Worm (Caenorhabditis elegans) whole organism, L4 larva: ENCODE data around the gene rig-3.

Source experiments
- R02D3.7 ChIP-seq: fragments of 150-350 bp; sonication (generic microtip); optimal IDR thresholded peaks from 3 replicates; lab custom pipeline; 2014; ENCODE audit warnings: missing biosample characterization, missing genetic modification characterization
- T20F7.1 ChIP-seq: fragments of 200-800 bp; sonication (Bioruptor generic); optimal IDR thresholded peaks from 2 replicates; lab custom pipeline; 2018; ENCODE audit warnings: mild to moderate bottlenecking, missing genetic modification characterization, missing compliant biosample characterization
- Y48G9A.11 ChIP-seq: fragments of 200-800 bp; sonication (Bioruptor generic); IDR thresholded peaks from 2 replicates; pipeline ENCODE4 v1.3.6; 2022; ENCODE audit warnings: missing genetic modification reagents, missing genetic modification characterization, missing compliant biosample characterization
- Y5F2A.4 ChIP-seq: fragments of 200-800 bp; sonication (Bioruptor generic); optimal IDR thresholded peaks from 2 replicates; lab custom pipeline; 2018; ENCODE audit warnings: mild to moderate bottlenecking, missing genetic modification characterization, missing compliant biosample characterization
- ZK546.5 ChIP-seq, 2 experiments: sonication (generic microtip); optimal IDR thresholded peaks; 2 replicates each; lab custom pipeline; 2017; ENCODE audit warnings: missing biosample characterization in 2 of 2, missing genetic modification characterization in 2 of 2
- aha-1 ChIP-seq: fragments of 150-350 bp; peaks from one replicate; lab custom pipeline; 2014; ENCODE audit warnings: missing biosample characterization, missing genetic modification characterization
- ceh-28 ChIP-seq: fragments of 150-350 bp; optimal IDR thresholded peaks from 2 replicates; lab custom pipeline; 2014; ENCODE audit warnings: missing biosample characterization, missing genetic modification reagents, missing genetic modification characterization
- ceh-32 ChIP-seq: sonication (generic microtip); optimal IDR thresholded peaks from 2 replicates; lab custom pipeline; 2016; ENCODE audit warnings: mild to moderate bottlenecking, missing genetic modification characterization, missing compliant biosample characterization; ENCODE audit not compliant: poor library complexity
- ceh-82 ChIP-seq: sonication (generic microtip); optimal IDR thresholded peaks from 2 replicates; lab custom pipeline; 2017; ENCODE audit warnings: missing biosample characterization, missing genetic modification characterization
- ces-1 ChIP-seq: fragments of 150-350 bp; sonication (generic microtip); optimal IDR thresholded peaks from 4 replicates; lab custom pipeline; 2014; ENCODE audit warnings: missing biosample characterization, missing genetic modification reagents, missing genetic modification characterization
- daf-16 ChIP-seq, 3 experiments: sonication (generic microtip); optimal IDR thresholded peaks; 2 replicates each; lab custom pipeline; 2016 to 2017; ENCODE audit warnings: missing genetic modification characterization in 3 of 3, missing genetic modification reagents in 3 of 3, mild to moderate bottlenecking in 2 of 3, missing compliant biosample characterization in 2 of 3, missing biosample characterization in 1 of 3, moderate library complexity in 1 of 3
- dmd-6 ChIP-seq: fragments of 200-800 bp; sonication (Bioruptor generic); IDR thresholded peaks from 2 replicates; pipeline ENCODE4 v1.3.6; 2022; ENCODE audit warnings: missing genetic modification reagents, missing genetic modification characterization, missing compliant biosample characterization
- dmd-8 ChIP-seq: fragments of 200-800 bp; sonication (Bioruptor generic); IDR thresholded peaks from 2 replicates; pipeline ENCODE4 v1.3.6; 2022; ENCODE audit warnings: missing genetic modification characterization, missing compliant biosample characterization
- dmd-9 ChIP-seq: fragments of 200-800 bp; sonication (Bioruptor generic); IDR thresholded peaks from 2 replicates; pipeline ENCODE4 v1.3.6; 2022; ENCODE audit warnings: missing genetic modification reagents, missing genetic modification characterization, missing compliant biosample characterization
- dve-1 ChIP-seq: sonication (generic microtip); optimal IDR thresholded peaks from 2 replicates; lab custom pipeline; 2017; ENCODE audit warnings: antibody characterized with exemption, mild to moderate bottlenecking, missing genetic modification characterization, missing compliant biosample characterization; ENCODE audit not compliant: insufficient read depth
- egl-27 ChIP-seq: sonication (generic microtip); optimal IDR thresholded peaks from 3 replicates; lab custom pipeline; 2017; ENCODE audit warnings: missing biosample characterization, missing genetic modification reagents, missing genetic modification characterization
- fkh-10 ChIP-seq: fragments of 150-350 bp; optimal IDR thresholded peaks from 2 replicates; lab custom pipeline; 2014; ENCODE audit warnings: missing biosample characterization, missing genetic modification reagents, missing genetic modification characterization
- hlh-11 ChIP-seq: fragments of 200-800 bp; sonication (Bioruptor generic); optimal IDR thresholded peaks from 2 replicates; lab custom pipeline; 2018; ENCODE audit warnings: mild to moderate bottlenecking, missing genetic modification characterization, missing compliant biosample characterization
- hlh-30 ChIP-seq: sonication (generic microtip); optimal IDR thresholded peaks from 2 replicates; lab custom pipeline; 2017; ENCODE audit warnings: antibody characterized with exemption, mild to moderate bottlenecking, missing genetic modification characterization, missing compliant biosample characterization; ENCODE audit not compliant: insufficient read depth
- hmg-1.1 ChIP-seq: fragments of 200-800 bp; sonication (Bioruptor generic); IDR thresholded peaks from 2 replicates; pipeline ENCODE4 v1.3.6; 2022; ENCODE audit warnings: missing genetic modification reagents, missing genetic modification characterization, missing compliant biosample characterization
- jun-1 ChIP-seq: fragments of 150-350 bp; optimal IDR thresholded peaks from 2 replicates; lab custom pipeline; 2014; ENCODE audit warnings: missing biosample characterization, missing genetic modification reagents, missing genetic modification characterization
- lin-15B ChIP-seq: fragments of 150-350 bp; sonication (generic microtip); optimal IDR thresholded peaks from 3 replicates; lab custom pipeline; 2014; ENCODE audit warnings: missing biosample characterization, missing genetic modification characterization
- lin-38 ChIP-seq: fragments of 200-800 bp; sonication (Bioruptor generic); IDR thresholded peaks from 2 replicates; pipeline ENCODE4 v1.3.6; 2022; ENCODE audit warnings: missing genetic modification reagents, missing genetic modification characterization, missing compliant biosample characterization
- lsy-2 ChIP-seq, 2 experiments: fragments of 150-350 bp in 1 of 2; sonication (generic microtip) in 1 of 2; optimal IDR thresholded peaks; 2 replicates each; lab custom pipeline; 2014 to 2017; ENCODE audit warnings: missing biosample characterization in 2 of 2, missing genetic modification characterization in 2 of 2
- madf-9 ChIP-seq: fragments of 200-800 bp; sonication (Bioruptor generic); conservative IDR thresholded peaks from 2 replicates; pipeline ENCODE4 v1.3.6; 2022; ENCODE audit warnings: missing genetic modification reagents, missing genetic modification characterization, missing compliant biosample characterization
- mdl-1 ChIP-seq, 2 experiments: fragments of 150-350 bp in 1 of 2; sonication (generic microtip) in 1 of 2; optimal IDR thresholded peaks; 2 replicates each; lab custom pipeline; 2014 to 2017; ENCODE audit warnings: missing biosample characterization in 2 of 2, missing genetic modification characterization in 2 of 2
- mep-1 ChIP-seq: fragments of 150-350 bp; sonication (generic microtip); optimal IDR thresholded peaks from 3 replicates; lab custom pipeline; 2014; ENCODE audit warnings: missing biosample characterization, missing genetic modification characterization
- mes-2 ChIP-seq: sonication (generic microtip); optimal IDR thresholded peaks from 2 replicates; lab custom pipeline; 2016; ENCODE audit warnings: missing genotype, mild to moderate bottlenecking, missing genetic modification characterization, missing compliant biosample characterization; ENCODE audit not compliant: poor library complexity, severe bottlenecking
- mxl-3 ChIP-seq: fragments of 200-800 bp; sonication (Bioruptor generic); optimal IDR thresholded peaks from 2 replicates; lab custom pipeline; 2018; ENCODE audit warnings: mild to moderate bottlenecking, missing genetic modification characterization, missing compliant biosample characterization
- nhr-10 ChIP-seq: fragments of 150-350 bp; optimal IDR thresholded peaks from 2 replicates; lab custom pipeline; 2014; ENCODE audit warnings: missing biosample characterization, missing genetic modification characterization
- nhr-102 ChIP-seq: sonication (generic microtip); optimal IDR thresholded peaks from 2 replicates; lab custom pipeline; 2016; ENCODE audit warnings: mild to moderate bottlenecking, missing genetic modification characterization, moderate library complexity, missing compliant biosample characterization
- nhr-25 ChIP-seq: sonication (generic microtip); optimal IDR thresholded peaks from 2 replicates; lab custom pipeline; 2017; ENCODE audit warnings: missing genetic modification characterization, mild to moderate bottlenecking, missing compliant biosample characterization, antibody characterized with exemption, moderate library complexity, borderline replicate concordance; ENCODE audit not compliant: insufficient read depth
- nhr-28 ChIP-seq: fragments of 150-350 bp; optimal IDR thresholded peaks from 2 replicates; lab custom pipeline; 2014; ENCODE audit warnings: missing biosample characterization, missing genetic modification characterization
- nhr-48 ChIP-seq: sonication (generic microtip); optimal IDR thresholded peaks from 2 replicates; lab custom pipeline; 2016; ENCODE audit warnings: mild to moderate bottlenecking, missing genetic modification characterization, missing compliant biosample characterization
- nhr-77 ChIP-seq: fragments of 150-350 bp; optimal IDR thresholded peaks from 2 replicates; lab custom pipeline; 2014; ENCODE audit warnings: missing biosample characterization, missing genetic modification characterization
- pha-4 ChIP-seq, 2 experiments: fragments of 150-350 bp in 1 of 2; fragments of 200-800 bp in 1 of 2; sonication (Bioruptor generic) in 1 of 2; IDR thresholded peaks in 1 of 2; optimal IDR thresholded peaks in 1 of 2; 2 replicates each; pipeline versions ENCODE4 v1.3.6 to Lab custom; 2014 to 2022; ENCODE audit warnings: missing genetic modification characterization in 2 of 2, missing genetic modification reagents in 2 of 2, missing biosample characterization in 1 of 2, missing compliant biosample characterization in 1 of 2
- php-3 ChIP-seq: fragments of 200-800 bp; sonication (Bioruptor generic); IDR thresholded peaks from 2 replicates; pipeline ENCODE4 v1.3.6; 2022; ENCODE audit warnings: missing genetic modification reagents, missing genetic modification characterization, missing compliant biosample characterization
- pqm-1 ChIP-seq: sonication (generic microtip); optimal IDR thresholded peaks from 2 replicates; lab custom pipeline; 2017; ENCODE audit warnings: missing biosample characterization, missing genetic modification characterization
- snpc-1.2 ChIP-seq: fragments of 200-800 bp; sonication (Bioruptor generic); IDR thresholded peaks from 2 replicates; pipeline ENCODE4 v1.3.6; 2022; ENCODE audit warnings: missing genetic modification reagents, missing genetic modification characterization, missing compliant biosample characterization
- unc-62 ChIP-seq, 3 experiments: fragments of 150-350 bp in 1 of 3; sonication (generic microtip); optimal IDR thresholded peaks in 2 of 3; peaks in 1 of 3; 1 replicate in 1 of 3; 2 replicates in 2 of 3; lab custom pipeline; 2014 to 2017; ENCODE audit warnings: missing biosample characterization in 3 of 3, missing genetic modification characterization in 3 of 3, missing genetic modification reagents in 3 of 3, missing genotype in 1 of 3
- zfp-3 ChIP-seq: fragments of 200-800 bp; sonication (Bioruptor generic); conservative IDR thresholded peaks from 2 replicates; pipeline ENCODE4 v1.3.6; 2022; ENCODE audit warnings: missing genetic modification reagents, missing genetic modification characterization, missing compliant biosample characterization
- ztf-11 ChIP-seq: fragments of 150-350 bp; optimal IDR thresholded peaks from 2 replicates; lab custom pipeline; 2014; ENCODE audit warnings: missing biosample characterization, missing genetic modification characterization

rig-3 gene

DNA sequence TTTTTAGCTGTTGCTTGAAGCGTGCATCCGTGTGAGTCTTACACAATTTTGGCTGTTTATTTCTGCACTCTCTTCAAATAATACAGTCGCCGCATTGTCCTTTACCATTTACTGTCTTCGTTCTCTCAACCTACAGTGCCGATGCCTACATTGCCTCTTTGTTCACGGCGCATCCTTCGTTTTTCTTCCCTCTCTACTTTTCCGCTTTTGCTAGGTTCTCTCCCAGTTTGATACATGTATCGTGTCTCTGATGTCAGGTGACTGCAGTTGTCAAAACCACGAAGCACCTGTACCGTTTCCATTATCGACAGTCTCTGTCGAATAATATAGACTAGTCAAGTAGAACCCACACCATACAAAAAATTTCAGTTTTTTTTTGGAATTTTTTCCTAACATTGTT is 44.8 kb upstream of the rig-3 start (continued):
- peak; percentile 43 for TF ChIP-seq T20F7.1
- TF ChIP-seq hmg-1.1, result 0 out of 2 replicates have a peak, but pooled peaks have one; percentile 30
- TF ChIP-seq snpc-1.2 (GFP tag; lab: Robert Waterston, UW), result no peak
- TF ChIP-seq dmd-9 (GFP tag; lab: Robert Waterston, UW), result no peak
- TF ChIP-seq pha-4 (GFP tag; IDR thresholded peaks at IDR 0.05; lab: Robert Waterston, UW), result peak; percentile 14; the same call in 1 of the 2 replicates
- no peak for TF ChIP-seq pha-4 (tag; optimal IDR thresholded peaks at IDR 0.05; lab: Kevin White, UChicago)
- TF ChIP-seq nhr-25 (tag; lab: Kevin White, UChicago), result no peak
- TF ChIP-seq R02D3.7 (tag; lab: Kevin White, UChicago), result no peak
- TF ChIP-seq nhr-10 (tag; lab: Kevin White, UChicago), result no peak
- no peak for TF ChIP-seq dmd-8
- TF ChIP-seq php-3 (GFP tag; lab: Robert Waterston, UW), result no peak
- no peak for TF ChIP-seq lin-15B (tag; lab: Kevin White, UChicago)
- no peak for TF ChIP-seq nhr-77 (tag; lab: Kevin White, UChicago)
- peak; percentile 19 for TF ChIP-seq jun-1 (tag; lab: Kevin White, UChicago)
- no peak for TF ChIP-seq ces-1 (GFP tag; lab: Kevin White, UChicago)
- no peak for TF ChIP-seq ceh-28 (tag; lab: Kevin White, UChicago)
- TF ChIP-seq Y5F2A.4 (GFP tag; lab: Kevin White, UChicago), result no peak
- TF ChIP-seq dmd-6 (GFP tag; lab: Robert Waterston, UW), result peak; percentile 65
- peak; percentile 26 for TF ChIP-seq pqm-1 (tag; lab: Kevin White, UChicago)
- TF ChIP-seq zfp-3 (GFP tag; lab: Robert Waterston, UW), result no peak
- TF ChIP-seq nhr-48 (tag; lab: Kevin White, UChicago), result no peak
- TF ChIP-seq madf-9, result no peak

DNA sequence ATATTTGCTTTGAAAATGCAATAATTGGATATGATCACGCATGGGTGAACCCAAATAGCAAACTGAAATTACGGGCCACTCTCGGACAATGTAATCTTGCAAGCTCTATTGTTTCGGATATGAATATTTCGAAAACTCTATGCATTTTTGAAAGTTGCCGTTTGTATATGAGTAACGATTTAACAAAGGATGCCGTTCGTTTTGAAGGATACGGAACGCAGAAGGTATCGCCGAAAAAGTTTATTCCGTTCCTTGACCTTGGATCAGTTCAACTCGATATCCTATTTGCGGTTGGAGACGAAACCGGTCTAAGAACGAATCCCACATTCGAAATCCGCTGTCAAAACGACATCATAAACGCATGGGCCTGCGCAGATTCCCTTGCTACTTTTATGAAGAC is 40.4 kb upstream of the rig-3 start:
- peak; percentile 96 for TF ChIP-seq aha-1 (tag; lab: Kevin White, UChicago)
- no peak for TF ChIP-seq unc-62 (GFP tag; optimal IDR thresholded peaks at IDR 0.05 in 1 of 2; lab: Kevin White, UChicago)
- no peak for TF ChIP-seq unc-62 (tag; optimal IDR thresholded peaks at IDR 0.05; lab: Kevin White, UChicago)

DNA sequence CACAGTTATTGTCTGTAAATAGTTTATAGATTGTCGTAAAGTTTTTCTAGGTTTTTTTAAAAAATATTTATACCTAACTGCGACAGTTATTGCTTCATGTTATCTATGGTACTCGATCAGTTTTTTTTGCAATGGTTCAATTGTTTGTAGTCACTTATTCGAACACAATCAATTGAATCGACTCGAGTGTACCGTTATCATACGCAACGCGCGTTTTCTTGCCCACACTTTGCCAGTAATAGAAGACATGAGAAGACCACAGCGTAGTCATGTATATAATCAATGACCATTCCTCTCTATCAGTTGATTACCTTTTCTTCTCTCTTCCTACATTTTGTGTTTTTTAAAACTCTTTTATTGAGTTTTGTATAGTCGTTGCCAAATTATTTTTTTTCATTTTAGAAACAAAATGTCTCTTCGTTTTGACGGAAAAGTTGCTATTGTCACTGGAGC is 35.4 kb upstream of the rig-3 start, which contains the start of gene dhs-28:
TSS of gene dhs-28 (plus strand) at position 403 of the 453 bp plus-strand sequence.
- TF ChIP-seq dmd-6 (GFP tag; lab: Robert Waterston, UW), result peak; percentile 69
- TF ChIP-seq T20F7.1, result peak; percentile 30
- TF ChIP-seq nhr-10 (tag; lab: Kevin White, UChicago), result peak; percentile 42
- TF ChIP-seq mdl-1 (tag; optimal IDR thresholded peaks at IDR 0.05; lab: Kevin White, UChicago), result peak in 1 of 2 experiments; percentile 60
- TF ChIP-seq hlh-11 (tag; lab: Kevin White, UChicago), result peak; percentile 71
- no peak for TF ChIP-seq ceh-82 (tag; lab: Kevin White, UChicago)
- TF ChIP-seq Y48G9A.11, result no peak
- TF ChIP-seq ZK546.5 (tag; optimal IDR thresholded peaks at IDR 0.05; lab: Kevin White, UChicago), result no peak
- TF ChIP-seq mep-1 (tag; lab: Kevin White, UChicago), result peak; percentile 47
- peak; percentile 20 for TF ChIP-seq jun-1 (tag; lab: Kevin White, UChicago)
- peak; percentile 44 for TF ChIP-seq pqm-1 (tag; lab: Kevin White, UChicago)
- TF ChIP-seq hlh-30 (tag; lab: Kevin White, UChicago), result peak; percentile 82
- peak; percentile 87 for TF ChIP-seq aha-1 (tag; lab: Kevin White, UChicago)
- peak; percentile 6 for TF ChIP-seq nhr-102 (tag; lab: Kevin White, UChicago)
- TF ChIP-seq ceh-32 (tag; lab: Kevin White, UChicago), result no peak
- TF ChIP-seq egl-27 (tag; lab: Kevin White, UChicago), result no peak
- TF ChIP-seq fkh-10, result no peak
- no peak for TF ChIP-seq daf-16 (GFP tag; optimal IDR thresholded peaks at IDR 0.05; lab: Kevin White, UChicago)
- peak; percentile 96 for TF ChIP-seq daf-16 (tag; optimal IDR thresholded peaks at IDR 0.05; lab: Kevin White, UChicago)
- peak; percentile 45 for TF ChIP-seq dve-1 (tag; lab: Kevin White, UChicago)
- TF ChIP-seq nhr-28 (tag; lab: Kevin White, UChicago), result peak; percentile 98
- peak; percentile 58 for TF ChIP-seq mes-2 (tag; lab: Kevin White, UChicago)
- TF ChIP-seq ztf-11, result no peak
- TF ChIP-seq nhr-48 (tag; lab: Kevin White, UChicago), result peak; percentile 71
- TF ChIP-seq mxl-3 (GFP tag; lab: Kevin White, UChicago), result peak; percentile 14
- peak in 1 of 2 experiments; percentile 36 for TF ChIP-seq lsy-2 (tag; optimal IDR thresholded peaks at IDR 0.05; lab: Kevin White, UChicago)
- no peak for TF ChIP-seq lin-38
